Fruit fly (Drosophila melanogaster) whole organism, embryonic: Measurements from ENCODE around the gene CG3566.

Experiments
- ATbp ChIP-seq: fragments of 200-800 bp; sonication (Bioruptor generic); optimal IDR thresholded peaks from 2 replicates; lab custom pipeline; 2017; ENCODE audit warnings: missing biosample characterization, mild to moderate bottlenecking, missing genetic modification characterization, missing genetic modification reagents
- Atf-2 ChIP-seq: fragments of 200-800 bp; sonication (Bioruptor generic); optimal IDR thresholded peaks from 2 replicates; lab custom pipeline; 2016; ENCODE audit warnings: missing biosample characterization, missing genetic modification characterization
- CG10147 ChIP-seq: fragments of 200-800 bp; sonication (Bioruptor generic); optimal IDR thresholded peaks from 2 replicates; lab custom pipeline; 2019; ENCODE audit warnings: missing biosample characterization, mild to moderate bottlenecking, missing genetic modification characterization, moderate library complexity
- CG12155 ChIP-seq: fragments of 200-800 bp; sonication (Bioruptor generic); optimal IDR thresholded peaks from 3 replicates; lab custom pipeline; 2016; ENCODE audit warnings: missing biosample characterization, missing genetic modification characterization
- CG12769 ChIP-seq: fragments of 200-800 bp; sonication (Bioruptor generic); optimal IDR thresholded peaks from 2 replicates; lab custom pipeline; 2019; ENCODE audit warnings: missing biosample characterization, mild to moderate bottlenecking, missing genetic modification characterization, moderate library complexity
- CG13296 ChIP-seq: fragments of 200-800 bp; sonication (Bioruptor generic); optimal IDR thresholded peaks from 3 replicates; lab custom pipeline; 2018; ENCODE audit warnings: missing biosample characterization, mild to moderate bottlenecking, missing genetic modification characterization
- CG13894 ChIP-seq: fragments of 200-800 bp; sonication (Bioruptor generic); optimal IDR thresholded peaks from 3 replicates; lab custom pipeline; 2018; ENCODE audit warnings: missing biosample characterization, mild to moderate bottlenecking, missing genetic modification characterization, moderate library complexity
- CG14050 ChIP-seq: fragments of 200-800 bp; sonication (Bioruptor generic); IDR thresholded peaks from 3 replicates; pipeline ENCODE4 v1.3.6; 2022; ENCODE audit warnings: missing biosample characterization, missing genetic modification characterization
- CG14965 ChIP-seq: fragments of 200-800 bp; sonication (Bioruptor generic); optimal IDR thresholded peaks from 2 replicates; lab custom pipeline; 2016; ENCODE audit warnings: missing biosample characterization, missing genetic modification characterization, borderline replicate concordance
- CG15011 ChIP-seq: fragments of 200-800 bp; sonication (Bioruptor generic); optimal IDR thresholded peaks from 3 replicates; lab custom pipeline; 2018; ENCODE audit warnings: missing biosample characterization, mild to moderate bottlenecking, missing genetic modification characterization
- CG1603 ChIP-seq: fragments of 200-800 bp; sonication (Bioruptor generic); optimal IDR thresholded peaks from 2 replicates; lab custom pipeline; 2019; ENCODE audit warnings: missing biosample characterization, mild to moderate bottlenecking, missing genetic modification characterization, moderate library complexity
- CG2120 ChIP-seq: fragments of 200-800 bp; sonication (Bioruptor generic); optimal IDR thresholded peaks from 3 replicates; lab custom pipeline; 2016; ENCODE audit warnings: missing biosample characterization, missing genetic modification characterization
- CG2678 ChIP-seq: fragments of 200-800 bp; sonication (Bioruptor generic); optimal IDR thresholded peaks from 3 replicates; lab custom pipeline; 2019; ENCODE audit warnings: missing biosample characterization, mild to moderate bottlenecking, missing genetic modification characterization, moderate library complexity
- CG32767 ChIP-seq: fragments of 200-800 bp; sonication (Bioruptor generic); IDR thresholded peaks from 2 replicates; pipeline ENCODE4 v1.3.6; 2022; ENCODE audit warnings: missing biosample characterization, missing genetic modification characterization
- CG4282 ChIP-seq: fragments of 200-800 bp; sonication (Bioruptor generic); optimal IDR thresholded peaks from 2 replicates; lab custom pipeline; 2016; ENCODE audit warnings: missing biosample characterization, missing genetic modification characterization
- CG4617 ChIP-seq: fragments of 200-800 bp; sonication (Bioruptor generic); optimal IDR thresholded peaks from 3 replicates; lab custom pipeline; 2016; ENCODE audit warnings: missing biosample characterization, missing genetic modification characterization, borderline replicate concordance
- CG5245 ChIP-seq: fragments of 200-800 bp; sonication (Bioruptor generic); optimal IDR thresholded peaks from 3 replicates; lab custom pipeline; 2016; ENCODE audit warnings: missing biosample characterization, missing genetic modification characterization
- CG6272 ChIP-seq: fragments of 200-800 bp; sonication (Bioruptor generic); IDR thresholded peaks from 2 replicates; pipeline ENCODE4 v1.3.6; 2022; ENCODE audit warnings: missing biosample characterization, missing genetic modification characterization
- CG7372 ChIP-seq: fragments of 200-800 bp; sonication (Bioruptor generic); IDR thresholded peaks from 2 replicates; pipeline ENCODE4 v1.3.6; 2022; ENCODE audit warnings: missing biosample characterization, missing genetic modification characterization
- CG8478 ChIP-seq: fragments of >200 bp; optimal IDR thresholded peaks from 2 replicates; lab custom pipeline; 2018
- Deaf1 ChIP-seq: fragments of 200-800 bp; optimal IDR thresholded peaks from 3 replicates; lab custom pipeline; 2019; ENCODE audit warnings: missing biosample characterization, mild to moderate bottlenecking, missing genetic modification characterization, moderate library complexity
- Dip3 ChIP-seq: fragments of 200-800 bp; sonication (Bioruptor generic); optimal IDR thresholded peaks from 3 replicates; lab custom pipeline; 2016; ENCODE audit warnings: missing biosample characterization, missing genetic modification characterization
- E2f2 ChIP-seq: fragments of 200-800 bp; sonication (Bioruptor generic); IDR thresholded peaks from 2 replicates; pipeline ENCODE4 v1.3.6; 2022; ENCODE audit warnings: missing biosample characterization, missing genetic modification characterization
- Hr3 ChIP-seq: fragments of 200-800 bp; sonication (Bioruptor generic); optimal IDR thresholded peaks from 3 replicates; lab custom pipeline; 2016; ENCODE audit warnings: missing biosample characterization, missing genetic modification characterization
- NC2α ChIP-seq: fragments of 200-800 bp; sonication (Bioruptor generic); optimal IDR thresholded peaks from 2 replicates; lab custom pipeline; 2016; ENCODE audit warnings: missing biosample characterization, missing genetic modification characterization
- NfI ChIP-seq: fragments of 200-800 bp; sonication (Bioruptor generic); optimal IDR thresholded peaks from 3 replicates; lab custom pipeline; 2018; ENCODE audit warnings: missing biosample characterization, mild to moderate bottlenecking, missing genetic modification characterization, moderate library complexity
- PHDP ChIP-seq: fragments of 200-800 bp; sonication (Bioruptor generic); optimal IDR thresholded peaks from 3 replicates; lab custom pipeline; 2018; ENCODE audit warnings: missing biosample characterization, mild to moderate bottlenecking, missing genetic modification characterization, moderate library complexity
- Scr ChIP-seq: fragments of 200-800 bp; sonication (Bioruptor generic); IDR thresholded peaks from 2 replicates; pipeline ENCODE4 v1.3.6; 2022; ENCODE audit warnings: missing biosample characterization, missing genetic modification characterization; ENCODE audit not compliant: partially characterized antibody
- Sox100B ChIP-seq: fragments of 200-800 bp; sonication (Bioruptor generic); optimal IDR thresholded peaks from 3 replicates; lab custom pipeline; 2018; ENCODE audit warnings: missing biosample characterization, mild to moderate bottlenecking, missing genetic modification characterization
- Ssrp ChIP-seq: fragments of 200-800 bp; sonication (Bioruptor generic); optimal IDR thresholded peaks from 2 replicates; lab custom pipeline; 2018; ENCODE audit warnings: missing biosample characterization, mild to moderate bottlenecking, missing genetic modification characterization, moderate library complexity
- Stat92E ChIP-seq, 3 experiments: fragments of >200 bp in 2 of 3; fragments of 200-800 bp in 1 of 3; sonication (Bioruptor generic) in 1 of 3; optimal IDR thresholded peaks; 2 replicates each; lab custom pipeline; 2017 to 2019; ENCODE audit warnings: missing biosample characterization in 3 of 3, missing genetic modification characterization in 3 of 3, mild to moderate bottlenecking in 1 of 3, moderate library complexity in 1 of 3
- YL-1 ChIP-seq: fragments of 200-800 bp; sonication (Bioruptor generic); optimal IDR thresholded peaks from 3 replicates; lab custom pipeline; 2017; ENCODE audit warnings: missing biosample characterization, mild to moderate bottlenecking, missing genetic modification characterization
- ase ChIP-seq: fragments of 200-800 bp; sonication (Bioruptor generic); IDR thresholded peaks from 3 replicates; pipeline ENCODE4 v1.3.6; 2022; ENCODE audit warnings: missing biosample characterization, missing genetic modification characterization
- cas ChIP-seq: fragments of 200-800 bp; sonication (Bioruptor generic); IDR thresholded peaks from 2 replicates; pipeline ENCODE4 v1.3.6; 2022; ENCODE audit warnings: missing biosample characterization, missing genetic modification characterization
- emc ChIP-seq: fragments of 200-800 bp; sonication (Bioruptor generic); optimal IDR thresholded peaks from 2 replicates; lab custom pipeline; 2016; ENCODE audit warnings: missing biosample characterization, missing genetic modification characterization
- eyg ChIP-seq: fragments of 200-800 bp; sonication (Bioruptor generic); optimal IDR thresholded peaks from 3 replicates; lab custom pipeline; 2016; ENCODE audit warnings: missing biosample characterization, missing genetic modification characterization
- fd96Cb ChIP-seq: fragments of 200-800 bp; sonication (Bioruptor generic); optimal IDR thresholded peaks from 2 replicates; lab custom pipeline; 2018; ENCODE audit warnings: missing biosample characterization, mild to moderate bottlenecking, missing genetic modification characterization, moderate library complexity
- fru ChIP-seq: fragments of >200 bp; optimal IDR thresholded peaks from 2 replicates; lab custom pipeline; 2017
- gem ChIP-seq: fragments of 200-800 bp; sonication (Bioruptor generic); optimal IDR thresholded peaks from 2 replicates; lab custom pipeline; 2019; ENCODE audit warnings: missing biosample characterization, mild to moderate bottlenecking, missing genetic modification characterization, moderate library complexity
- hb ChIP-seq: fragments of 200-800 bp; sonication (Bioruptor generic); IDR thresholded peaks from 3 replicates; pipeline ENCODE4 v1.3.6; 2022; ENCODE audit warnings: missing biosample characterization, missing genetic modification characterization; ENCODE audit not compliant: partially characterized antibody
- hth ChIP-seq: fragments of >200 bp; optimal IDR thresholded peaks from 2 replicates; lab custom pipeline; 2017; ENCODE audit warnings: inconsistent platforms
- klu ChIP-seq: fragments of 200-800 bp; sonication (Bioruptor generic); IDR thresholded peaks from 2 replicates; pipeline ENCODE4 v1.3.6; 2022; ENCODE audit warnings: missing biosample characterization, missing genetic modification characterization
- kni ChIP-seq: fragments of 200-800 bp; sonication (Bioruptor generic); optimal IDR thresholded peaks from 3 replicates; lab custom pipeline; 2017; ENCODE audit warnings: mild to moderate bottlenecking, missing biosample characterization, missing genetic modification reagents, missing genetic modification characterization
- lov ChIP-seq, 2 experiments: fragments of 200-800 bp in 1 of 2; fragments of >200 bp in 1 of 2; sonication (Bioruptor generic) in 1 of 2; IDR thresholded peaks in 1 of 2; optimal IDR thresholded peaks in 1 of 2; 2 replicates in 1 of 2; 3 replicates in 1 of 2; pipeline versions ENCODE4 v1.3.6 to Lab custom; 2017 to 2022; ENCODE audit warnings: missing biosample characterization in 1 of 2, missing genetic modification characterization in 1 of 2
- pum ChIP-seq: fragments of 200-800 bp; sonication (Bioruptor generic); optimal IDR thresholded peaks from 2 replicates; lab custom pipeline; 2016; ENCODE audit warnings: missing biosample characterization, missing genetic modification characterization
- row ChIP-seq: fragments of 200-800 bp; sonication (Bioruptor generic); IDR thresholded peaks from 3 replicates; pipeline ENCODE4 v1.3.6; 2022; ENCODE audit warnings: missing biosample characterization, missing genetic modification characterization
- shn ChIP-seq: fragments of 200-800 bp; sonication (Bioruptor generic); optimal IDR thresholded peaks from 3 replicates; lab custom pipeline; 2016; ENCODE audit warnings: missing biosample characterization, missing genetic modification characterization
- tin ChIP-seq: fragments of 200-800 bp; sonication (Bioruptor generic); optimal IDR thresholded peaks from 3 replicates; lab custom pipeline; 2016; ENCODE audit warnings: missing biosample characterization, missing genetic modification characterization
- unc-4 ChIP-seq: fragments of 200-800 bp; sonication (Bioruptor generic); IDR thresholded peaks from 2 replicates; pipeline ENCODE4 v1.3.6; 2022; ENCODE audit warnings: missing biosample characterization, missing genetic modification characterization; ENCODE audit not compliant: partially characterized antibody

Gene CG3566

DNA sequence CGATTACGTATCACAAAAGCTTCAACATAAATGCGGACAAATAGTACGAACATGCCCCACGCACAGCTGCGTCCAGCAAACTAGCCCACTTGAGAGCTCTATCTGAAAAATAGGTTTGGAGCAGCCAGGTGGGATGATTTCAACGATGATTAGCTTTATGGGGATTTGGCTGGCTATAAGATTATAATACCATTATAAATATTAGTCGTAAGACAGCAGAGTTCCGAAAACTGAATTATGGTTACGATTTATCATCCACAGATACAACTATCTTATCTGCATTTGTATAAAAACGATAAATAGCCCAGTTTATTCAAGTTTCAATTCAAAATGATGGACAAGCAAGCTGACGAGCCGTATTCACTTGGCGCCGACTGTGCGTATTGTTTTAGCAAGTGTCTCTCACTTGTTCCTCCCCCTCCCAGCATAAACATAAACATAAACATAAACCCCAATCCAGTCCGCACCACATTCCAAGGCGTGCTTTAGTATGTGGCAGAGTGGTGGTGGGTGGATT lies 12.9 kb downstream of the CG3566 start (continued):
- peak; percentile 54; the same call in 1 of the 2 replicates for TF ChIP-seq CG7372 (GFP tag; lab: Robert Waterston, UW)
- TF ChIP-seq YL-1: peak; percentile 43
- no peak for TF ChIP-seq eyg (GFP tag; lab: Kevin White, UChicago)
- 0 out of 2 replicates have a peak, but pooled peaks have one; percentile 49 for TF ChIP-seq klu (GFP tag; lab: Robert Waterston, UW)
- TF ChIP-seq Scr: no peak
- TF ChIP-seq tin (GFP tag; lab: Kevin White, UChicago): peak; percentile 52
- TF ChIP-seq shn (GFP tag; lab: Kevin White, UChicago): peak; percentile 4
- peak; percentile 60 for TF ChIP-seq Ssrp (tag; lab: Kevin White, UChicago)
- TF ChIP-seq hb (GFP tag; lab: Robert Waterston, UW): no peak
- peak; percentile 24; the same call in 2 of the 3 replicates for TF ChIP-seq CG14050
- TF ChIP-seq kni (GFP tag; lab: Kevin White, UChicago): no peak
- peak; percentile 24 for TF ChIP-seq pum (GFP tag; lab: Kevin White, UChicago)
- TF ChIP-seq Sox100B (GFP tag; lab: Kevin White, UChicago): peak; percentile 87
- TF ChIP-seq emc (GFP tag; lab: Kevin White, UChicago): peak; percentile 32
- no peak for TF ChIP-seq CG8478 (lab: Kevin White, UChicago)
- peak; percentile 69 for TF ChIP-seq fd96Cb (tag; lab: Kevin White, UChicago)
- TF ChIP-seq CG14965 (GFP tag; lab: Kevin White, UChicago): no peak
- peak; percentile 63 for TF ChIP-seq CG1603 (tag; lab: Kevin White, UChicago)
- TF ChIP-seq lov (optimal IDR thresholded peaks at IDR 0.05; lab: Kevin White, UChicago): no peak
- no peak for TF ChIP-seq lov (GFP tag; IDR thresholded peaks at IDR 0.05; lab: Robert Waterston, UW)
- peak; percentile 76 for TF ChIP-seq CG12769
- TF ChIP-seq gem: peak; percentile 82
- TF ChIP-seq unc-4: no peak
- no peak for TF ChIP-seq NC2α (GFP tag; lab: Kevin White, UChicago)
- no peak for TF ChIP-seq CG4282 (GFP tag; lab: Kevin White, UChicago)
- peak; percentile 45; the same call in 1 of the 3 replicates for TF ChIP-seq ase
- TF ChIP-seq E2f2 (GFP tag; lab: Robert Waterston, UW): peak; percentile 42; the same call in 1 of the 2 replicates
- TF ChIP-seq Stat92E (GFP tag; optimal IDR thresholded peaks at IDR 0.05; lab: Kevin White, UChicago): no peak
- no peak for TF ChIP-seq CG4617 (GFP tag; lab: Kevin White, UChicago)
- TF ChIP-seq CG2678: peak; percentile 91
- peak; percentile 48 for TF ChIP-seq Hr3
- peak; percentile 82 for TF ChIP-seq CG2120
- peak; percentile 87 for TF ChIP-seq CG10147 (GFP tag; lab: Kevin White, UChicago)
- TF ChIP-seq PHDP (tag; lab: Kevin White, UChicago): peak; percentile 81
- no peak for TF ChIP-seq cas (GFP tag; lab: Robert Waterston, UW)
- TF ChIP-seq Deaf1: peak; percentile 63
- no peak for TF ChIP-seq fru (lab: Kevin White, UChicago)
- TF ChIP-seq Dip3 (GFP tag; lab: Kevin White, UChicago): peak; percentile 65
- peak; percentile 33; the same call in 1 of the 2 replicates for TF ChIP-seq CG6272 (GFP tag; lab: Robert Waterston, UW)
- TF ChIP-seq CG13296 (GFP tag; lab: Kevin White, UChicago): peak; percentile 87
- TF ChIP-seq NfI (GFP tag; lab: Kevin White, UChicago): peak; percentile 68
- peak; percentile 51 for TF ChIP-seq CG13894 (tag; lab: Kevin White, UChicago)
- TF ChIP-seq CG5245: peak; percentile 38
- peak; percentile 68 for TF ChIP-seq ATbp (GFP tag; lab: Kevin White, UChicago)
- no peak for TF ChIP-seq hth
- TF ChIP-seq CG15011 (GFP tag; lab: Kevin White, UChicago): peak; percentile 79
- peak; percentile 56 for TF ChIP-seq CG32767 (GFP tag; lab: Robert Waterston, UW)
- TF ChIP-seq row: peak; percentile 76
- peak; percentile 24 for TF ChIP-seq Atf-2 (GFP tag; lab: Kevin White, UChicago)
- peak; percentile 50 for TF ChIP-seq CG12155 (GFP tag; lab: Kevin White, UChicago)
